Worm (Caenorhabditis elegans) whole organism, dauer: Measurements from ENCODE around the gene mps-4.

Experiments
- unc-62 ChIP-seq: sonication (generic microtip); optimal IDR thresholded peaks from 2 replicates; lab custom pipeline; 2017; ENCODE audit warnings: missing biosample characterization, missing genetic modification reagents, missing genetic modification characterization

mps-4 gene

ce11 chrIII:8228916-8229315 is 42.7 kb downstream of the mps-4 start:
- no peak for TF ChIP-seq unc-62 (GFP tag; lab: Kevin White, UChicago)

- no peak for TF ChIP-seq unc-62 (GFP tag; lab: Kevin White, UChicago)
These were observed 44.1 kb downstream of the mps-4 start, which contains the start of gene fbxl-1 for ce11 chrIII:8227511-8227910. Gene fbxl-1, plus strand, starts transcription at chrIII:8227830.

- TF ChIP-seq unc-62 (GFP tag; lab: Kevin White, UChicago) = no peak
These were observed 45.4 kb downstream of the mps-4 start, which contains the start of gene rfs-1 for ce11 chrIII:8226178-8226577. Gene rfs-1, plus strand, starts transcription at chrIII:8226478.

ce11 chrIII:8224769-8225168 is 46.8 kb downstream of the mps-4 start, which contains the start of gene mob-4:
Gene mob-4, plus strand, starts transcription at chrIII:8225097.
- TF ChIP-seq unc-62 (GFP tag; lab: Kevin White, UChicago) = no peak
